Worm (Caenorhabditis elegans): Measurements from ENCODE around the gene F18E9.8.
A peak's percentile ranks its signal among the peaks of the same experiment; 100 is the strongest.

The F18E9.8 gene

DNA sequence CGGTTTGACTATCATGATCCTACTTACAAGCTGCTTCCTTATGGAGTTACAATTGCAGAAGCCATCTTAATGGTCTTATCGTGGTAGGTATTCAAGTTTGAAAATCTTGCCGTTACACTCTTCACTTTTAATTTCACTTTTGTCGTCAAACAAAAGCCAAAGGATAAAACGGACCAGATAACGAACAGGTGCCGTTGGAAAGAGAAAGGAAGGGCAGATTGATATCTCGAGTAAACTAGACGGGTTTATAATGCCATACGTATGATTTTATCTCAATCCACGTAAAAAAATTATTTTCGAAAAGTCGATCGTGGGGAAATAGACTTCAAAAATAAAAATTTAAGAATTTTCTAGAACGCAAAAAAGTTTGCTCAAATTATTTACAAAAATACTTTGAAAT, 27.3 kb downstream of the F18E9.8 start:
- TF ChIP-seq unc-120 (tag; optimal IDR thresholded peaks at IDR 0.05; ENCODE audit: poor library complexity, severe bottlenecking), result no peak
- peak; percentile 65 for TF ChIP-seq elt-1 (tag; optimal IDR thresholded peaks at IDR 0.05; ENCODE audit: borderline replicate concordance, insufficient read depth)
- TF ChIP-seq blmp-1 (tag; optimal IDR thresholded peaks at IDR 0.05), result peak; percentile 73

- TF ChIP-seq nhr-28 (tag; optimal IDR thresholded peaks at IDR 0.05) (no peak), ceh-39 (tag; optimal IDR thresholded peaks at IDR 0.05) (peak; percentile 32), snpc-4 (tag; optimal IDR thresholded peaks at IDR 0.05) (no peak), sptf-1 (tag; optimal IDR thresholded peaks at IDR 0.05) (peak; percentile 56), lsy-2 (tag; optimal IDR thresholded peaks at IDR 0.05) (peak; percentile 50), blmp-1 (tag; optimal IDR thresholded peaks at IDR 0.05) (no peak), drap-1 (GFP tag; optimal IDR thresholded peaks at IDR 0.05) (peak; percentile 31), zip-8 (tag; optimal IDR thresholded peaks at IDR 0.05) (no peak), lin-13 (tag; optimal IDR thresholded peaks at IDR 0.05) (peak; percentile 75), tbx-8 (GFP tag; optimal IDR thresholded peaks at IDR 0.05) (no peak), nhr-76 (tag; optimal IDR thresholded peaks at IDR 0.05) (no peak), ceh-43 (GFP tag; optimal IDR thresholded peaks at IDR 0.05) (no peak), elt-3 (tag; optimal IDR thresholded peaks at IDR 0.05) (no peak), hlh-1 (tag; optimal IDR thresholded peaks at IDR 0.05) (peak; percentile 51), mep-1 (tag; optimal IDR thresholded peaks at IDR 0.05) (peak; percentile 79), lin-32 (GFP tag; optimal IDR thresholded peaks at IDR 0.05) (no peak), mab-5 (tag; optimal IDR thresholded peaks at IDR 0.05) (no peak), ceh-83 (GFP tag; optimal IDR thresholded peaks at IDR 0.05) (no peak), M03D4.4 (tag; optimal IDR thresholded peaks at IDR 0.05) (no peak), sem-2 (GFP tag; optimal IDR thresholded peaks at IDR 0.05) (no peak), mls-2 (tag; optimal IDR thresholded peaks at IDR 0.05) (peak; percentile 26), elt-1 (tag; optimal IDR thresholded peaks at IDR 0.05; ENCODE audit: borderline replicate concordance, insufficient read depth) (no peak), bed-3 (GFP tag; optimal IDR thresholded peaks at IDR 0.05) (no peak), ham-2 (GFP tag; optimal IDR thresholded peaks at IDR 0.05) (no peak), cnd-1 (tag; optimal IDR thresholded peaks at IDR 0.05) (peak; percentile 27), flh-1 (GFP tag; optimal IDR thresholded peaks at IDR 0.05) (no peak), unc-62 (GFP tag; optimal IDR thresholded peaks at IDR 0.05) (peak; percentile 28), ces-1 (GFP tag; optimal IDR thresholded peaks at IDR 0.05) (peak; percentile 73), pha-4 (tag; optimal IDR thresholded peaks at IDR 0.05) (peak; percentile 46), nhr-2 (tag; optimal IDR thresholded peaks at IDR 0.05) (no peak), nhr-12 (tag; optimal IDR thresholded peaks at IDR 0.05) (no peak), nhr-237 (tag; optimal IDR thresholded peaks at IDR 0.05) (no peak), unc-120 (tag; optimal IDR thresholded peaks at IDR 0.05; ENCODE audit: poor library complexity, severe bottlenecking) (peak; percentile 26), ztf-11 (tag; optimal IDR thresholded peaks at IDR 0.05) (peak; percentile 9), unc-39 (tag; optimal IDR thresholded peaks at IDR 0.05) (no peak)
Measured at ce11 chrX:8551687-8552327, 29.5 kb downstream of the F18E9.8 start, which contains the start of gene dhhc-14. Gene dhhc-14, plus strand, starts transcription at chrX:8552277.

ce11 chrX:8550099-8550498, 31.2 kb downstream of the F18E9.8 start:
- TF ChIP-seq unc-120 (tag; optimal IDR thresholded peaks at IDR 0.05; ENCODE audit: poor library complexity, severe bottlenecking), result no peak
- no peak for TF ChIP-seq ceh-39 (tag; optimal IDR thresholded peaks at IDR 0.05)
- no peak for TF ChIP-seq flh-1 (GFP tag; optimal IDR thresholded peaks at IDR 0.05)
- no peak for TF ChIP-seq drap-1 (GFP tag; optimal IDR thresholded peaks at IDR 0.05)

DNA sequence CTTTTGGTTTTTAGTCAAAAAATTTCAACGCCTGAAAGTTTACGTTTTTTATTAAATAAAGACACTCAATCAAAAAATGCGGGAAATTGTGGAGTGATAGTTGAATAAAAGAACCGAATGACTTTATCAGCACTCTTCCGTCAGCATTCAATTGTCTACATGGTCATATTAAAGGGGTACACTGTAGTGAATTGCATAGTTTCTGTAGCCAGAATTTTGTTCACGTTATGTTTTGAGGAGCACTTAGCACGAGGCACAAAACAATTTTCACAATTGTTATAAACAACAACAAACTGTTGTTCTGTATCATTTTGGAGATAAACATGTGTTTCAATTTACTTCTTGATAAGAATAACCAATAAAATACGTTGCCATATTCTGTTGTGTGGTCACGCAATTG, 32.3 kb downstream of the F18E9.8 start, which contains the start of gene D2021.4:
D2021.4 (minus strand) TSS at position 48 of the 400 bp plus-strand sequence.
- TF ChIP-seq unc-39 (tag; optimal IDR thresholded peaks at IDR 0.05) (no peak), sptf-1 (tag; optimal IDR thresholded peaks at IDR 0.05) (no peak)

Measured in whole organism, mixed stage, embryonic.